Fruit fly (Drosophila melanogaster): ENCODE measurements around the gene Afti.

Gene Afti

DNA sequence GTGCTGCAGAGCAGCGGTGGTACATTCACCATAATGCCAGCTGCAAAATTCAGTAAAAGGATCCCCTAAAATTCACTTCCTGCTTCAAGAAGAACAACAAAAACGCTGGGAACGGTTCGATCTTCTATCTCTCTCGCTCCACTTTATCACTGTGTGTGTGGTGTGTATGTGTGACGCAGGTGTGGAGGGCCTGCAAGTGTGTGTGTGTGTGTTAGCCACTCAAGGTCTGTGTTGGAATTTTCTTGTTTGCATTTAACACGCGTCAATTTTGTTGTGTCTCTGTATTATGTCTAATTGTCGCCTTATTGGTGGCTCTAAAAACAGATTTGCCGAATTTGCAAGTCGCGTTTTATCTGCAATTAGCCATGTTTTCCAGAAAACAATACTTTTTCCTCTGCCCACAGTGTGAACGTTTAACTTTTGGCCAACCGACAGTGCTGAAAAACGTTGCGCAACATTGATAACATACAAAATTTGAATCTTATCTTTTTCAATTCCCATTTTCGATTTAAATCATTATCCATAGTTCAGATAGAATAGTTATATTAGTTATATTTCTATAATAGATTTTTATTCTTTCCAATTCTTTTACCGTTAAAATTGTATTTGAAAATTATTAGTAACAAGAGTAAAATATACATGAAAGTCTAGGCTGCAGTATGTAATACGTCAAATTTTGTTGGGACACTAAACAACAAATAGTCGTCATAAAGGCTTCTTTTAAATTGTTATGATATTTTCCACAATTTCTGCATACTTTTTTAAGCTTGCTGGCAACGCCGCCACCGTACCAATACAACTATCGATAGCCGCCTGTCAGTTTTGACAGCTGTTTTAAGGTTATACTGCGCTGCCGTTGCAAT is at the start of gene Afti, which contains the start of gene ATPsynE (continued):
- TF ChIP-seq Oli (tag; optimal IDR thresholded peaks at IDR 0.05) (peak; percentile 44), salm (tag; optimal IDR thresholded peaks at IDR 0.05) (no peak), Side (GFP tag; optimal IDR thresholded peaks at IDR 0.05) (no peak), CG32767 (GFP tag; IDR thresholded peaks at IDR 0.05) (0 out of 2 replicates have a peak, but pooled peaks have one; percentile 26), CG32772 (GFP tag; IDR thresholded peaks at IDR 0.05) (peak; percentile 68), Drgx (GFP tag; IDR thresholded peaks at IDR 0.05) (0 out of 2 replicates have a peak, but pooled peaks have one; percentile 15), sima (GFP tag; optimal IDR thresholded peaks at IDR 0.05) (no peak), crol (GFP tag; IDR thresholded peaks at IDR 0.05) (no peak), bsh (GFP tag; optimal IDR thresholded peaks at IDR 0.05) (peak in 1 of 2 experiments; percentile 62), CG4707 (GFP tag; optimal IDR thresholded peaks at IDR 0.05) (no peak), Bteb2 (GFP tag; optimal IDR thresholded peaks at IDR 0.05) (no peak), zen (tag; optimal IDR thresholded peaks at IDR 0.05) (peak; percentile 52), ranshi (GFP tag; IDR thresholded peaks at IDR 0.05) (peak; percentile 74), pb (GFP tag; optimal IDR thresholded peaks at IDR 0.05) (no peak), CG3726 (GFP tag; IDR thresholded peaks at IDR 0.05) (no peak), ara (GFP tag; IDR thresholded peaks at IDR 0.05) (peak; percentile 47; the same call in 1 of the 2 replicates), Gug (GFP tag; IDR thresholded peaks at IDR 0.05) (peak; percentile 84), Dip3 (GFP tag; optimal IDR thresholded peaks at IDR 0.05) (peak; percentile 64), CG4617 (GFP tag; optimal IDR thresholded peaks at IDR 0.05; ENCODE audit: borderline replicate concordance) (peak; percentile 79), CG4328 (GFP tag; optimal IDR thresholded peaks at IDR 0.05) (peak; percentile 42), Poxn (GFP tag; IDR thresholded peaks at IDR 0.05) (no peak), pnt (GFP tag; optimal IDR thresholded peaks at IDR 0.05) (peak; percentile 75), CG4360 (GFP tag; IDR thresholded peaks at IDR 0.05) (peak; percentile 77), CG16813 (GFP tag; IDR thresholded peaks at IDR 0.05; ENCODE audit: partially characterized antibody) (peak; percentile 69), Kr (GFP tag; optimal IDR thresholded peaks at IDR 0.05) (no peak), CG17912 (GFP tag; optimal IDR thresholded peaks at IDR 0.05) (peak; percentile 50), mirr (GFP tag; optimal IDR thresholded peaks at IDR 0.05) (peak; percentile 46), CG7372 (GFP tag; IDR thresholded peaks at IDR 0.05) (peak; percentile 62), Fer1 (GFP tag; optimal IDR thresholded peaks at IDR 0.05) (peak; percentile 36), CG8924 (tag; optimal IDR thresholded peaks at IDR 0.05) (peak; percentile 63), nom (GFP tag; optimal IDR thresholded peaks at IDR 0.05) (peak; percentile 1), D (optimal IDR thresholded peaks at IDR 0.05) (no peak), D (GFP tag; optimal IDR thresholded peaks at IDR 0.05) (peak; percentile 53), CG13424 (tag; optimal IDR thresholded peaks at IDR 0.05) (peak; percentile 71), MESR4 (GFP tag; optimal IDR thresholded peaks at IDR 0.05) (peak; percentile 93), CG31224 (GFP tag; IDR thresholded peaks at IDR 0.05) (peak; percentile 58; the same call in 1 of the 2 replicates), Meics (GFP tag; optimal IDR thresholded peaks at IDR 0.05) (peak; percentile 56), CG13894 (tag; optimal IDR thresholded peaks at IDR 0.05) (peak; percentile 64), D19A (tag; optimal IDR thresholded peaks at IDR 0.05) (no peak), H2.0 (GFP tag; IDR thresholded peaks at IDR 0.05) (peak; percentile 58; the same call in 1 of the 2 replicates), D19B (GFP tag; optimal IDR thresholded peaks at IDR 0.05) (peak; percentile 48), jing (GFP tag; optimal IDR thresholded peaks at IDR 0.05) (peak; percentile 20), BEAF-32 (GFP tag; optimal IDR thresholded peaks at IDR 0.05) (peak; percentile 85), pfk (GFP tag; optimal IDR thresholded peaks at IDR 0.05) (no peak), ttk (GFP tag; IDR thresholded peaks at IDR 0.05) (peak; percentile 72), Gsc (GFP tag; IDR thresholded peaks at IDR 0.05) (no peak), chinmo (GFP tag; IDR thresholded peaks at IDR 0.05; ENCODE audit: partially characterized antibody) (no peak), HLHmδ (GFP tag; optimal IDR thresholded peaks at IDR 0.05) (no peak), CG12155 (GFP tag; optimal IDR thresholded peaks at IDR 0.05) (peak; percentile 69)

All from whole organism, embryonic.